Worm (Caenorhabditis elegans) whole organism, young adult: Measurements from ENCODE around the gene clec-49.
A peak's percentile ranks its signal among the peaks of the same experiment; 100 is the strongest.
"Not testable (repeated sequence)": the region's sequence is repeated elsewhere in the genome, so short reads cannot be mapped to it uniquely, and the experiment has no call there.

Experiments
- F37B4.10 ChIP-seq: fragments of 200-800 bp; sonication (Bioruptor generic); IDR thresholded peaks from 2 replicates; pipeline ENCODE4 v1.3.6; 2022; ENCODE audit warnings: missing genetic modification characterization, missing compliant biosample characterization
- ceh-27 ChIP-seq: fragments of 200-800 bp; sonication (Bioruptor generic); optimal IDR thresholded peaks from 2 replicates; lab custom pipeline; 2018; ENCODE audit warnings: mild to moderate bottlenecking, missing genetic modification characterization, moderate library complexity, missing compliant biosample characterization
- egl-18 ChIP-seq: fragments of 200-800 bp; sonication (Bioruptor generic); IDR thresholded peaks from 2 replicates; pipeline ENCODE4 v1.3.6; 2022; ENCODE audit warnings: missing genetic modification reagents, missing genetic modification characterization, missing compliant biosample characterization
- fkh-3 ChIP-seq: sonication (generic microtip); optimal IDR thresholded peaks from 2 replicates; lab custom pipeline; 2016; ENCODE audit warnings: mild to moderate bottlenecking, missing genetic modification characterization, missing compliant biosample characterization
- snpc-4 ChIP-seq, 5 experiments: fragments of 150-350 bp in 1 of 5; sonication (generic microtip) in 4 of 5; optimal IDR thresholded peaks; 2 replicates each; lab custom pipeline; 2014 to 2018; ENCODE audit warnings: missing genetic modification characterization in 5 of 5, missing biosample characterization in 3 of 5, antibody characterized with exemption in 2 of 5, mild to moderate bottlenecking in 2 of 5, missing compliant biosample characterization in 2 of 5, missing genotype in 2 of 5, moderate library complexity in 2 of 5, missing genetic modification reagents in 1 of 5

ce11 chrV:19770837-19771236, 19.8 kb upstream of the clec-49 start:
- TF ChIP-seq snpc-4 (GFP tag; optimal IDR thresholded peaks at IDR 0.05; lab: Kevin White, UChicago); fkh-3; egl-18 (GFP tag; lab: Robert Waterston, UW); ceh-27 (GFP tag; lab: Kevin White, UChicago); F37B4.10 (GFP tag; lab: Robert Waterston, UW): not testable (repeated sequence)
- peak in 1 of 4 experiments; percentile 56 for TF ChIP-seq snpc-4 (tag; optimal IDR thresholded peaks at IDR 0.05; lab: Kevin White, UChicago)
